Worm (Caenorhabditis elegans) whole organism, mixed stage, embryonic: ENCODE data around the gene far-7.

Experiments used
- ceh-39 ChIP-seq: fragments of 150-350 bp; optimal IDR thresholded peaks from 2 replicates; lab custom pipeline; 2014; ENCODE audit warnings: missing biosample characterization, missing genetic modification characterization
- ceh-43 ChIP-seq: fragments of 200-800 bp; sonication (Bioruptor generic); optimal IDR thresholded peaks from 2 replicates; lab custom pipeline; 2018; ENCODE audit warnings: mild to moderate bottlenecking, missing genetic modification characterization, moderate library complexity, missing compliant biosample characterization
- ces-1 ChIP-seq: fragments of 150-350 bp; optimal IDR thresholded peaks from 2 replicates; lab custom pipeline; 2014; ENCODE audit warnings: missing biosample characterization, missing genetic modification reagents, missing genetic modification characterization
- drap-1 ChIP-seq: fragments of 200-800 bp; sonication (Bioruptor generic); optimal IDR thresholded peaks from 3 replicates; lab custom pipeline; 2018; ENCODE audit warnings: mild to moderate bottlenecking, missing genetic modification characterization, missing compliant biosample characterization
- elt-1 ChIP-seq: sonication (generic microtip); optimal IDR thresholded peaks from 2 replicates; lab custom pipeline; 2017; ENCODE audit warnings: missing genetic modification characterization, mild to moderate bottlenecking, missing compliant biosample characterization, antibody characterized with exemption, moderate library complexity, borderline replicate concordance; ENCODE audit not compliant: insufficient read depth
- elt-3 ChIP-seq: fragments of 150-350 bp; optimal IDR thresholded peaks from 2 replicates; lab custom pipeline; 2014; ENCODE audit warnings: missing biosample characterization, missing genetic modification characterization
- flh-1 ChIP-seq: fragments of 200-800 bp; sonication (Bioruptor generic); optimal IDR thresholded peaks from 2 replicates; lab custom pipeline; 2018; ENCODE audit warnings: mild to moderate bottlenecking, missing genetic modification characterization, moderate library complexity, missing compliant biosample characterization
- ham-2 ChIP-seq: fragments of 200-800 bp; sonication (Bioruptor generic); optimal IDR thresholded peaks from 2 replicates; lab custom pipeline; 2018; ENCODE audit warnings: mild to moderate bottlenecking, missing genetic modification characterization, missing compliant biosample characterization
- hlh-1 ChIP-seq: fragments of 150-350 bp; optimal IDR thresholded peaks from 2 replicates; lab custom pipeline; 2014; ENCODE audit warnings: missing biosample characterization, missing genetic modification reagents, missing genetic modification characterization
- lin-32 ChIP-seq: fragments of 200-800 bp; sonication (Bioruptor generic); optimal IDR thresholded peaks from 2 replicates; lab custom pipeline; 2018; ENCODE audit warnings: mild to moderate bottlenecking, missing genetic modification characterization, missing compliant biosample characterization
- lsy-2 ChIP-seq: fragments of 150-350 bp; optimal IDR thresholded peaks from 2 replicates; lab custom pipeline; 2014; ENCODE audit warnings: missing biosample characterization, missing genetic modification characterization
- mab-5 ChIP-seq: fragments of 150-350 bp; optimal IDR thresholded peaks from 2 replicates; lab custom pipeline; 2014; ENCODE audit warnings: missing biosample characterization, missing genetic modification characterization
- mep-1 ChIP-seq: fragments of 150-350 bp; optimal IDR thresholded peaks from 2 replicates; lab custom pipeline; 2017; ENCODE audit warnings: missing biosample characterization, missing genetic modification reagents, missing genetic modification characterization, inconsistent platforms
- mls-2 ChIP-seq: sonication (generic microtip); optimal IDR thresholded peaks from 2 replicates; lab custom pipeline; 2016; ENCODE audit warnings: mild to moderate bottlenecking, missing genetic modification characterization, moderate library complexity, missing compliant biosample characterization
- nhr-2 ChIP-seq: fragments of 150-350 bp; optimal IDR thresholded peaks from 2 replicates; lab custom pipeline; 2014; ENCODE audit warnings: missing biosample characterization, missing genetic modification characterization
- nhr-237 ChIP-seq: fragments of 150-350 bp; optimal IDR thresholded peaks from 2 replicates; lab custom pipeline; 2014; ENCODE audit warnings: missing biosample characterization, missing genetic modification characterization
- nhr-28 ChIP-seq: fragments of 150-350 bp; optimal IDR thresholded peaks from 2 replicates; lab custom pipeline; 2014; ENCODE audit warnings: missing biosample characterization, missing genetic modification characterization
- sem-2 ChIP-seq: fragments of 200-800 bp; sonication (Bioruptor generic); optimal IDR thresholded peaks from 2 replicates; lab custom pipeline; 2018; ENCODE audit warnings: mild to moderate bottlenecking, missing genetic modification characterization, missing compliant biosample characterization
- tbx-8 ChIP-seq: fragments of 200-800 bp; sonication (Bioruptor generic); optimal IDR thresholded peaks from 2 replicates; lab custom pipeline; 2018; ENCODE audit warnings: mild to moderate bottlenecking, missing genetic modification characterization, moderate library complexity, missing compliant biosample characterization
- unc-120 ChIP-seq: sonication (generic microtip); optimal IDR thresholded peaks from 2 replicates; lab custom pipeline; 2017; ENCODE audit warnings: missing genetic modification characterization, missing compliant biosample characterization; ENCODE audit not compliant: poor library complexity, severe bottlenecking
- unc-39 ChIP-seq: fragments of 150-350 bp; optimal IDR thresholded peaks from 2 replicates; lab custom pipeline; 2014; ENCODE audit warnings: missing biosample characterization, missing genetic modification characterization
- unc-62 ChIP-seq: fragments of 150-350 bp; optimal IDR thresholded peaks from 2 replicates; lab custom pipeline; 2014; ENCODE audit warnings: missing biosample characterization, missing genetic modification reagents, missing genetic modification characterization
- zip-8 ChIP-seq: fragments of 150-350 bp; optimal IDR thresholded peaks from 2 replicates; lab custom pipeline; 2014; ENCODE audit warnings: missing biosample characterization, missing genetic modification characterization
- ztf-11 ChIP-seq: fragments of 150-350 bp; optimal IDR thresholded peaks from 2 replicates; lab custom pipeline; 2014; ENCODE audit warnings: missing biosample characterization, missing genetic modification characterization

Gene far-7

ce11 chrII:341282-341681 lies 21.7 kb downstream of the far-7 start:
- TF ChIP-seq ceh-39 (tag; lab: Kevin White, UChicago): no peak
- TF ChIP-seq flh-1 (GFP tag; lab: Kevin White, UChicago): no peak
- TF ChIP-seq mls-2 (tag; lab: Kevin White, UChicago): no peak
- TF ChIP-seq ztf-11: no peak
- TF ChIP-seq lsy-2 (tag; lab: Kevin White, UChicago): no peak
- TF ChIP-seq mab-5 (tag; lab: Kevin White, UChicago): no peak
- no peak for TF ChIP-seq lin-32 (GFP tag; lab: Kevin White, UChicago)
- TF ChIP-seq ces-1 (GFP tag; lab: Kevin White, UChicago): no peak
- TF ChIP-seq elt-1 (tag; lab: Kevin White, UChicago): no peak
- TF ChIP-seq ham-2 (GFP tag; lab: Kevin White, UChicago): no peak

ce11 chrII:347734-348133 lies 28.1 kb downstream of the far-7 start, which contains the start of gene D1069.3:
TSS of gene D1069.3 (minus strand) at chrII:347891.
- no peak for TF ChIP-seq zip-8
- peak; percentile 87 for TF ChIP-seq ces-1 (GFP tag; lab: Kevin White, UChicago)

- TF ChIP-seq zip-8 (peak; percentile 96), elt-1 (tag; lab: Kevin White, UChicago) (no peak)
Observed at ce11 chrII:349749-350148, 30.2 kb downstream of the far-7 start.

ce11 chrII:354494-354893 lies 34.9 kb downstream of the far-7 start:
- peak; percentile 97 for TF ChIP-seq ces-1 (GFP tag; lab: Kevin White, UChicago)
- no peak for TF ChIP-seq unc-62 (GFP tag; lab: Kevin White, UChicago)

- TF ChIP-seq lsy-2 (tag; lab: Kevin White, UChicago): no peak
- no peak for TF ChIP-seq sem-2 (GFP tag; lab: Kevin White, UChicago)
- no peak for TF ChIP-seq hlh-1 (tag; lab: Kevin White, UChicago)
Observed at ce11 chrII:356969-357368, 37.4 kb downstream of the far-7 start, which contains the start of gene dmsr-4. TSS of gene dmsr-4 (minus strand) at chrII:357069.

ce11 chrII:367455-367854 lies 47.9 kb downstream of the far-7 start, which contains the start of gene ptr-3:
TSS of gene ptr-3 (minus strand) at chrII:367555.
- TF ChIP-seq mab-5 (tag; lab: Kevin White, UChicago): no peak
- TF ChIP-seq unc-39 (tag; lab: Kevin White, UChicago): no peak
- no peak for TF ChIP-seq ztf-11
- TF ChIP-seq tbx-8: no peak

ce11 chrII:370394-370793 lies 50.8 kb downstream of the far-7 start:
- TF ChIP-seq lin-32 (GFP tag; lab: Kevin White, UChicago): no peak
- TF ChIP-seq mep-1: no peak
- no peak for TF ChIP-seq sem-2 (GFP tag; lab: Kevin White, UChicago)
- TF ChIP-seq drap-1 (GFP tag; lab: Kevin White, UChicago): no peak
- no peak for TF ChIP-seq nhr-237 (tag; lab: Kevin White, UChicago)
- no peak for TF ChIP-seq ces-1 (GFP tag; lab: Kevin White, UChicago)
- TF ChIP-seq mls-2 (tag; lab: Kevin White, UChicago): no peak
- TF ChIP-seq nhr-28: no peak
- TF ChIP-seq ham-2 (GFP tag; lab: Kevin White, UChicago): no peak
- no peak for TF ChIP-seq unc-120 (tag; lab: Kevin White, UChicago)
- TF ChIP-seq tbx-8: no peak
- TF ChIP-seq ceh-43: no peak
- TF ChIP-seq nhr-2 (tag; lab: Kevin White, UChicago): no peak
- no peak for TF ChIP-seq elt-3 (tag; lab: Kevin White, UChicago)
- no peak for TF ChIP-seq unc-39 (tag; lab: Kevin White, UChicago)
